Fruit fly (Drosophila melanogaster) Kc167 (cell line): ENCODE results near the gene Miga.

Experiments
- h ChIP-seq: fragments of >200 bp; optimal IDR thresholded peaks from 3 replicates; lab custom pipeline; 2018; ENCODE audit warnings: missing external identifiers
- ttk ChIP-seq: sonication (Bioruptor generic); optimal IDR thresholded peaks from 2 replicates; lab custom pipeline; 2017; ENCODE audit warnings: missing external identifiers

dm6 chrX:8466729-8467215 is 29.2 kb upstream of the Miga start:
- TF ChIP-seq h (no peak), ttk (lab: Kevin White, UChicago) (no peak)
